Worm (Caenorhabditis elegans): Measurements from ENCODE around the gene bcat-1.

bcat-1 gene

ce11 chrX:12876795-12877530, at the start of gene bcat-1 (continued):
- no peak for TF ChIP-seq B0019.2 (GFP tag; conservative IDR thresholded peaks at IDR 0.05)
- no peak for TF ChIP-seq egl-18 (GFP tag; IDR thresholded peaks at IDR 0.05)
- TF ChIP-seq K11D2.4 (GFP tag; IDR thresholded peaks at IDR 0.05) = peak; percentile 47; the same call in 1 of the 2 replicates
- TF ChIP-seq lin-54 (GFP tag; optimal IDR thresholded peaks at IDR 0.05) = peak; percentile 17
- no peak for TF ChIP-seq T07F8.4 (tag; optimal IDR thresholded peaks at IDR 0.05)
- peak; percentile 99 for TF ChIP-seq zfh-2 (GFP tag; conservative IDR thresholded peaks at IDR 0.05)
- peak; percentile 91 for TF ChIP-seq egrh-3 (GFP tag; IDR thresholded peaks at IDR 0.05)
- no peak for TF ChIP-seq nfya-2 (GFP tag; IDR thresholded peaks at IDR 0.05)
- TF ChIP-seq C06A6.2 (GFP tag; conservative IDR thresholded peaks at IDR 0.05) = no peak
- no peak for TF ChIP-seq lin-35 (GFP tag; optimal IDR thresholded peaks at IDR 0.05)
- TF ChIP-seq chd-7 (tag; optimal IDR thresholded peaks at IDR 0.05) = peak; percentile 49
- no peak for TF ChIP-seq ztf-3 (GFP tag; optimal IDR thresholded peaks at IDR 0.05)
- no peak for TF ChIP-seq attf-6 (GFP tag; IDR thresholded peaks at IDR 0.05)
- no peak for TF ChIP-seq akir-1 (GFP tag; optimal IDR thresholded peaks at IDR 0.05)
- no peak for TF ChIP-seq ama-1 (optimal IDR thresholded peaks at IDR 0.05)
- TF ChIP-seq ama-1 (GFP tag; optimal IDR thresholded peaks at IDR 0.05) = no peak
- peak; percentile 40 for TF ChIP-seq ztf-18 (tag; optimal IDR thresholded peaks at IDR 0.05)
- 0 out of 2 replicates have a peak, but pooled peaks have one; percentile 36 for TF ChIP-seq hsf-1 (GFP tag; IDR thresholded peaks at IDR 0.05)
- TF ChIP-seq attf-5 (GFP tag; optimal IDR thresholded peaks at IDR 0.05) = peak; percentile 58
- TF ChIP-seq bed-1 (GFP tag; IDR thresholded peaks at IDR 0.05) = no peak
- TF ChIP-seq cebp-1 (GFP tag; IDR thresholded peaks at IDR 0.05) = no peak
- peak; percentile 68 for TF ChIP-seq cebp-1 (tag; optimal IDR thresholded peaks at IDR 0.05)
- TF ChIP-seq D2030.7 (GFP tag; IDR thresholded peaks at IDR 0.05) = no peak
- TF ChIP-seq ekl-4 (GFP tag; IDR thresholded peaks at IDR 0.05) = no peak
- TF ChIP-seq snpc-1.3 (tag; optimal IDR thresholded peaks at IDR 0.05; ENCODE audit: insufficient read depth) = no peak
- no peak for TF ChIP-seq hlh-12 (tag; optimal IDR thresholded peaks at IDR 0.05)
- no peak for TF ChIP-seq rec-8 (tag; optimal IDR thresholded peaks at IDR 0.05)
- no peak for TF ChIP-seq athp-1 (tag; optimal IDR thresholded peaks at IDR 0.05)
- TF ChIP-seq fkh-3 (tag; optimal IDR thresholded peaks at IDR 0.05) = no peak
- TF ChIP-seq B0336.3 (GFP tag; IDR thresholded peaks at IDR 0.05) = peak; percentile 30; the same call in 1 of the 2 replicates

ce11 chrX:12827741-12828408, 49.4 kb upstream of the bcat-1 start:
- TF ChIP-seq ztf-22 (GFP tag; optimal IDR thresholded peaks at IDR 0.05) (no peak), nhr-179 (tag; optimal IDR thresholded peaks at IDR 0.05) (no peak)

ce11 chrX:12829055-12829454, 48.2 kb upstream of the bcat-1 start:
- TF ChIP-seq dox-1 (GFP tag; IDR thresholded peaks at IDR 0.05) (no peak), nfya-1 (tag; optimal IDR thresholded peaks at IDR 0.05; ENCODE audit: borderline replicate concordance, insufficient read depth) (no peak), lag-1 (GFP tag; IDR thresholded peaks at IDR 0.05) (0 out of 2 replicates have a peak, but pooled peaks have one; percentile 15), madf-8 (GFP tag; conservative IDR thresholded peaks at IDR 0.05) (no peak), egl-18 (GFP tag; IDR thresholded peaks at IDR 0.05) (no peak)

All from whole organism, young adult.